Fruit fly (Drosophila melanogaster): Measurements from ENCODE around the gene eIF3g1.

eIF3g1 gene

DNA sequence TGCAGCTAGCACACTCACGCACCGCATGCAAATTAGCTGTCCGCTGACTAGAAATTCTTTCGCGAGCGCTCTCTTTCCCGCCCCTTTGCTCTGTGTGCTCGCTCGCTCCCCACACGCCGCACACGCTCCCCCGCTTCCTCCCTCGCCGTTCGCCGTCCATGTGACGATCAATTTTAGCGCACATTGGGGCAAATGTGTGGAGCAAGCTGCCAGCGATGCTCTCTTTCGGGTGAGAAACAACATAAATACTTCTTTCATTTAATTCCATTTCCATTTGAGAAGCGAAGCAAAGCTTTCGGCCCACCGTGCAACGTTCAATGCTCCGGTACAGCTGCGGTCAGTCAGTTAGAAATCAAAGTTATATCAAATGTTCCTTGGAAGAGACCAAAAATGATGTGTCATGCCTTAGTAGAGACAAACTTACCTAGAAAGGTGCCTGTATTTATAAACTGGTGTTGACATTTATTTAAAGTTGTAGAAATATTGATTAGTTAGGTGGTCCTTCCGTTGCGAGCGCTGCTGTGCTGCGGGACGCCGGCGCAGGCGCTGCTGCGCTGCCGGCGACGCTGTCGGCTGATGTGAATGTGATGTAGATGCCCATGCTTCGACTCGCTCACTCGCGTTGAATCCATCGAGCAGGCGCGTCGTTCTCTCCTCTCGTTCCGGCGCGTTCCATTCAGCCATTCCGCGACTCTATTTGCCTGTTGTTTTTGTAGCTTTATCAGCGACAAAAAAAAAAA is 36.1 kb upstream of the eIF3g1 start (continued):
- TF ChIP-seq Fer1 (GFP tag; optimal IDR thresholded peaks at IDR 0.05) (peak; percentile 98), hbn (GFP tag; IDR thresholded peaks at IDR 0.05; ENCODE audit: partially characterized antibody) (no peak), CG7839 (tag; optimal IDR thresholded peaks at IDR 0.05) (peak; percentile 98), CG10209 (GFP tag; optimal IDR thresholded peaks at IDR 0.05) (peak; percentile 97), CG11456 (GFP tag; IDR thresholded peaks at IDR 0.05) (peak; percentile 94), CG43689 (GFP tag; IDR thresholded peaks at IDR 0.05) (peak; percentile 89), sim (GFP tag; IDR thresholded peaks at IDR 0.05) (peak; percentile 70; the same call in 1 of the 2 replicates), otp (GFP tag; IDR thresholded peaks at IDR 0.05) (peak; percentile 94), CG6654 (GFP tag; optimal IDR thresholded peaks at IDR 0.05) (peak; percentile 90), Med (GFP tag) (peak; percentile 99), CG2712 (tag; optimal IDR thresholded peaks at IDR 0.05) (peak; percentile 97), CG10274 (GFP tag; optimal IDR thresholded peaks at IDR 0.05) (peak; percentile 89), CG17186 (GFP tag; optimal IDR thresholded peaks at IDR 0.05) (peak; percentile 84), pros (GFP tag; optimal IDR thresholded peaks at IDR 0.05) (peak; percentile 65), Trl (optimal IDR thresholded peaks at IDR 0.05) (peak; percentile 54 to 82), Trl (GFP tag; optimal IDR thresholded peaks at IDR 0.05) (peak; percentile 95), Doc3 (GFP tag; IDR thresholded peaks at IDR 0.05; ENCODE audit: partially characterized antibody) (no peak), CG10431 (GFP tag; optimal IDR thresholded peaks at IDR 0.05) (peak; percentile 88), fd3F (GFP tag; optimal IDR thresholded peaks at IDR 0.05) (peak; percentile 93), gcm2 (GFP tag; optimal IDR thresholded peaks at IDR 0.05) (peak; percentile 92), Nf-YB (GFP tag; optimal IDR thresholded peaks at IDR 0.05) (peak; percentile 87), Mad (GFP tag; optimal IDR thresholded peaks at IDR 0.05) (peak; percentile 95), insv (GFP tag; optimal IDR thresholded peaks at IDR 0.05) (peak; percentile 56 to 76), az2 (GFP tag; optimal IDR thresholded peaks at IDR 0.05) (peak; percentile 97), dmrt99B (tag; optimal IDR thresholded peaks at IDR 0.05) (peak; percentile 98), Eip74EF (GFP tag; optimal IDR thresholded peaks at IDR 0.05) (peak in 1 of 2 experiments; percentile 97), slou (GFP tag; optimal IDR thresholded peaks at IDR 0.05) (peak; percentile 89), pb (GFP tag; optimal IDR thresholded peaks at IDR 0.05) (peak; percentile 94), usp (GFP tag; optimal IDR thresholded peaks at IDR 0.05) (no peak), esg (GFP tag; conservative IDR thresholded peaks at IDR 0.05) (peak; percentile 96), Aef1 (GFP tag; IDR thresholded peaks at IDR 0.05) (peak; percentile 94), CG30403 (GFP tag; optimal IDR thresholded peaks at IDR 0.05) (peak; percentile 98), CG3838 (GFP tag; optimal IDR thresholded peaks at IDR 0.05) (peak; percentile 85), eve (GFP tag; optimal IDR thresholded peaks at IDR 0.05) (peak in 1 of 2 experiments; percentile 97), CG1529 (GFP tag; optimal IDR thresholded peaks at IDR 0.05) (peak; percentile 96), vfl (GFP tag; optimal IDR thresholded peaks at IDR 0.05) (peak; percentile 93), Antp (GFP tag; optimal IDR thresholded peaks at IDR 0.05) (peak; percentile 96), gt (GFP tag; IDR thresholded peaks at IDR 0.05) (peak; percentile 78), CG10462 (GFP tag; optimal IDR thresholded peaks at IDR 0.05) (peak; percentile 93), CrebB (tag; optimal IDR thresholded peaks at IDR 0.05) (peak; percentile 97), CG4282 (GFP tag; optimal IDR thresholded peaks at IDR 0.05) (peak; percentile 93), ham (GFP tag; IDR thresholded peaks at IDR 0.05) (peak; percentile 86), Abd-B (GFP tag; optimal IDR thresholded peaks at IDR 0.05) (peak; percentile 94), Nf-YA (GFP tag; IDR thresholded peaks at IDR 0.05) (peak; percentile 85), Tbp (GFP tag; optimal IDR thresholded peaks at IDR 0.05) (no peak), Deaf1 (tag; optimal IDR thresholded peaks at IDR 0.05) (peak; percentile 83), CG3995 (GFP tag; optimal IDR thresholded peaks at IDR 0.05) (peak; percentile 69), CG7372 (GFP tag; IDR thresholded peaks at IDR 0.05) (peak; percentile 92), CG9727 (GFP tag; optimal IDR thresholded peaks at IDR 0.05) (peak; percentile 95), zfh2 (GFP tag; optimal IDR thresholded peaks at IDR 0.05) (peak; percentile 96)
